Worm (Caenorhabditis elegans) whole organism, L1 larva: ENCODE results near the gene fkh-7.
A peak's percentile ranks its signal among the peaks of the same experiment; 100 is the strongest.

Experiments used
- Y116A8C.19 ChIP-seq: sonication (generic microtip); optimal IDR thresholded peaks from 2 replicates; lab custom pipeline; 2016; ENCODE audit warnings: missing compliant biosample characterization, missing genetic modification characterization, borderline replicate concordance
- dpl-1 ChIP-seq, 3 experiments: fragments of 150-350 bp in 2 of 3; sonication (generic microtip) in 1 of 3; optimal IDR thresholded peaks; 2 replicates each; lab custom pipeline; 2014 to 2017; ENCODE audit warnings: missing biosample characterization in 3 of 3, missing genetic modification characterization in 3 of 3, missing genetic modification reagents in 3 of 3
- fkh-10 ChIP-seq: sonication (generic microtip); optimal IDR thresholded peaks from 2 replicates; lab custom pipeline; 2017; ENCODE audit warnings: missing biosample characterization, missing genetic modification reagents, missing genetic modification characterization
- lin-15B ChIP-seq: fragments of 150-350 bp; sonication (generic microtip); optimal IDR thresholded peaks from 3 replicates; lab custom pipeline; 2014; ENCODE audit warnings: missing biosample characterization, missing genetic modification characterization
- mdl-1 ChIP-seq, 2 experiments: fragments of 150-350 bp; optimal IDR thresholded peaks; 2 replicates each; lab custom pipeline; 2014 to 2017; ENCODE audit warnings: missing biosample characterization in 2 of 2, missing genetic modification characterization in 2 of 2, inconsistent platforms in 1 of 2
- nhr-11 ChIP-seq: fragments of 150-350 bp; optimal IDR thresholded peaks from 2 replicates; lab custom pipeline; 2014; ENCODE audit warnings: missing biosample characterization, missing genetic modification characterization
- nhr-84 ChIP-seq: sonication (generic microtip); optimal IDR thresholded peaks from 2 replicates; lab custom pipeline; 2017; ENCODE audit warnings: missing biosample characterization, missing genetic modification characterization
- pqm-1 ChIP-seq: sonication (generic microtip); optimal IDR thresholded peaks from 3 replicates; lab custom pipeline; 2017; ENCODE audit warnings: missing biosample characterization, missing genetic modification characterization
- sup-37 ChIP-seq: fragments of 200-800 bp; sonication (Bioruptor generic); optimal IDR thresholded peaks from 2 replicates; lab custom pipeline; 2018; ENCODE audit warnings: mild to moderate bottlenecking, missing genetic modification characterization, missing compliant biosample characterization
- swsn-7 ChIP-seq: sonication (generic microtip); optimal IDR thresholded peaks from 2 replicates; lab custom pipeline; 2016; ENCODE audit warnings: missing genetic modification characterization, missing compliant biosample characterization
- zag-1 ChIP-seq: fragments of 150-350 bp; optimal IDR thresholded peaks from 2 replicates; lab custom pipeline; 2014; ENCODE audit warnings: missing biosample characterization, missing genetic modification characterization
- ztf-11 ChIP-seq, 2 experiments: sonication (generic microtip); optimal IDR thresholded peaks; 2 replicates each; lab custom pipeline; 2016 to 2017; ENCODE audit warnings: missing genetic modification characterization in 2 of 2, missing biosample characterization in 1 of 2, missing compliant biosample characterization in 1 of 2

- no peak for TF ChIP-seq fkh-10 (GFP tag; lab: Kevin White, UChicago)
- TF ChIP-seq Y116A8C.19 (tag; lab: Kevin White, UChicago) = no peak
- peak in 1 of 2 experiments; percentile 54 for TF ChIP-seq mdl-1 (tag; optimal IDR thresholded peaks at IDR 0.05; lab: Kevin White, UChicago)
- peak; percentile 30 for TF ChIP-seq lin-15B (tag; lab: Kevin White, UChicago)
- no peak for TF ChIP-seq pqm-1 (tag; lab: Kevin White, UChicago)
- no peak for TF ChIP-seq zag-1 (tag; lab: Kevin White, UChicago)
- TF ChIP-seq dpl-1 (GFP tag; optimal IDR thresholded peaks at IDR 0.05; lab: Kevin White, UChicago) = peak in 2 of 3 experiments; percentile 23 to 25
- no peak for TF ChIP-seq ztf-11 (tag; optimal IDR thresholded peaks at IDR 0.05; lab: Kevin White, UChicago)
- TF ChIP-seq sup-37 (GFP tag; lab: Kevin White, UChicago) = no peak
- TF ChIP-seq swsn-7 = no peak
- no peak for TF ChIP-seq nhr-84 (tag; lab: Kevin White, UChicago)
- no peak for TF ChIP-seq nhr-11 (tag; lab: Kevin White, UChicago)
These were observed 35.6 kb upstream of the fkh-7 start for ce11 chrIV:5548843-5549242.
